Worm (Caenorhabditis elegans) whole organism, midembryonic: ENCODE results near the gene E02H9.9.

Source experiments
- T22C8.4 ChIP-seq: fragments of 200-800 bp; sonication (Bioruptor generic); IDR thresholded peaks from 2 replicates; pipeline ENCODE4 v1.3.6; 2022; ENCODE audit warnings: missing genetic modification characterization, missing compliant biosample characterization
- cog-1 ChIP-seq: sonication (generic microtip); optimal IDR thresholded peaks from 2 replicates; lab custom pipeline; 2016; ENCODE audit warnings: missing genetic modification characterization, missing compliant biosample characterization
- klf-2 ChIP-seq: fragments of 200-800 bp; sonication (Bioruptor generic); conservative IDR thresholded peaks from 2 replicates; pipeline ENCODE4 v1.3.6; 2022; ENCODE audit warnings: missing genetic modification reagents, missing genetic modification characterization, missing compliant biosample characterization
- med-1 ChIP-seq: sonication (generic microtip); optimal IDR thresholded peaks from 2 replicates; lab custom pipeline; 2017; ENCODE audit warnings: missing genetic modification characterization, mild to moderate bottlenecking, missing compliant biosample characterization, antibody characterized with exemption, missing genetic modification reagents; ENCODE audit not compliant: insufficient read depth
- ref-1 ChIP-seq: fragments of 200-800 bp; sonication (Bioruptor generic); conservative IDR thresholded peaks from 2 replicates; pipeline ENCODE4 v1.3.6; 2022; ENCODE audit warnings: missing genetic modification reagents, missing genetic modification characterization, missing compliant biosample characterization
- tab-1 ChIP-seq: fragments of 200-800 bp; sonication (Bioruptor generic); IDR thresholded peaks from 2 replicates; pipeline ENCODE4 v1.3.6; 2022; ENCODE audit warnings: missing genetic modification characterization, missing compliant biosample characterization
- ztf-23 ChIP-seq: fragments of 200-800 bp; sonication (Bioruptor generic); IDR thresholded peaks from 2 replicates; pipeline ENCODE4 v1.3.6; 2022; ENCODE audit warnings: missing genetic modification reagents, missing genetic modification characterization, missing compliant biosample characterization
- ztf-29 ChIP-seq: fragments of 200-800 bp; sonication (Bioruptor generic); IDR thresholded peaks from 2 replicates; pipeline ENCODE4 v1.3.6; 2022; ENCODE audit warnings: missing genetic modification reagents, missing genetic modification characterization, missing compliant biosample characterization

DNA sequence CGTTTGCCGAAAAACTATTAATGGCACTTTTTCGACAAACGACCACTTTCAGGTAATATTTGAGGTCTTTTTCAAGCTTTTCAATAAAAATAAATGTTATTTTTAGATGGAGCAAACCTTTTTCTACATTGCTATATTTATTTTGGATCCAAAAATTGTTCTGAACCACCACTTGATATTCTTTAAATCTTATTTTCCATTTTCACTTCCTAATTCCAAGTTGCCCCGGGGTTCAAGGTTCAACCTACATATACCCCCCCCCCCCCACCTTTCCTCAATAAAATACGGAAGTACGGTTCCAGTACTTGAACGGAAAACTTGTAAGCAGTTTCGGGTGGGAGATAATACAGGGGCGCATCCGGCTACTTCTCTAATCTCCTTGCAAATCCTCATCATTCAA lies 40.4 kb upstream of the E02H9.9 start, which contains the start of gene Y54F10AM.6:
- TF ChIP-seq ztf-29 (no peak), klf-2 (GFP tag; lab: Robert Waterston, UW) (no peak), med-1 (GFP tag; lab: Kevin White, UChicago) (no peak), cog-1 (tag; lab: Kevin White, UChicago) (no peak), ref-1 (GFP tag; lab: Robert Waterston, UW) (no peak), ztf-23 (no peak), tab-1 (GFP tag; lab: Robert Waterston, UW) (no peak), T22C8.4 (GFP tag; lab: Robert Waterston, UW) (no peak)
